Fruit fly (Drosophila melanogaster) whole organism, pupa: ENCODE measurements around the gene CG32483.
A peak's percentile ranks its signal among the peaks of the same experiment; 100 is the strongest.

ENCODE experiments used
- CG10348 ChIP-seq: fragments of 200-800 bp; sonication (Bioruptor generic); IDR thresholded peaks from 2 replicates; pipeline ENCODE4 v1.3.6; 2022; ENCODE audit warnings: missing biosample characterization, missing genetic modification characterization
- CG12605 ChIP-seq: fragments of 200-800 bp; sonication (Bioruptor generic); IDR thresholded peaks from 2 replicates; pipeline ENCODE4 v1.3.6; 2022; ENCODE audit warnings: missing biosample characterization, missing genetic modification characterization
- CG13204 ChIP-seq: fragments of 200-800 bp; sonication (Bioruptor generic); optimal IDR thresholded peaks from 2 replicates; lab custom pipeline; 2018; ENCODE audit warnings: missing biosample characterization, mild to moderate bottlenecking, missing genetic modification characterization, moderate library complexity
- CG14655 ChIP-seq: fragments of 200-800 bp; sonication (Bioruptor generic); optimal IDR thresholded peaks from 3 replicates; lab custom pipeline; 2017; ENCODE audit warnings: mild to moderate bottlenecking, missing biosample characterization, missing genetic modification reagents, missing genetic modification characterization
- CG15710 ChIP-seq: fragments of 200-800 bp; sonication (Bioruptor generic); optimal IDR thresholded peaks from 2 replicates; lab custom pipeline; 2018; ENCODE audit warnings: missing biosample characterization, mild to moderate bottlenecking, missing genetic modification characterization, moderate library complexity
- CG17806 ChIP-seq: fragments of 200-800 bp; sonication (Bioruptor generic); optimal IDR thresholded peaks from 2 replicates; lab custom pipeline; 2018; ENCODE audit warnings: missing biosample characterization, mild to moderate bottlenecking, missing genetic modification characterization, moderate library complexity
- CG32121 ChIP-seq: fragments of 200-800 bp; sonication (Bioruptor generic); IDR thresholded peaks from 2 replicates; pipeline ENCODE4 v1.3.6; 2022; ENCODE audit warnings: missing biosample characterization, missing genetic modification characterization
- CG34367 ChIP-seq: fragments of 200-800 bp; sonication (Bioruptor generic); optimal IDR thresholded peaks from 2 replicates; lab custom pipeline; 2018; ENCODE audit warnings: missing biosample characterization, mild to moderate bottlenecking, missing genetic modification characterization
- CG4496 ChIP-seq: fragments of 200-800 bp; sonication (Bioruptor generic); IDR thresholded peaks from 3 replicates; pipeline ENCODE4 v1.3.6; 2022; ENCODE audit warnings: missing biosample characterization, missing genetic modification characterization
- CG8159 ChIP-seq: fragments of 200-800 bp; sonication (Bioruptor generic); optimal IDR thresholded peaks from 3 replicates; lab custom pipeline; 2018; ENCODE audit warnings: missing biosample characterization, mild to moderate bottlenecking, missing genetic modification characterization, moderate library complexity
- CG8301 ChIP-seq: fragments of 200-800 bp; sonication (Bioruptor generic); optimal IDR thresholded peaks from 2 replicates; lab custom pipeline; 2018; ENCODE audit warnings: missing biosample characterization, mild to moderate bottlenecking, missing genetic modification characterization
- CG9948 ChIP-seq: fragments of 200-800 bp; sonication (Bioruptor generic); optimal IDR thresholded peaks from 2 replicates; lab custom pipeline; 2018; ENCODE audit warnings: missing biosample characterization, mild to moderate bottlenecking, missing genetic modification characterization, moderate library complexity
- D1 ChIP-seq: fragments of 200-800 bp; sonication (Bioruptor generic); optimal IDR thresholded peaks from 2 replicates; lab custom pipeline; 2018; ENCODE audit warnings: missing biosample characterization, mild to moderate bottlenecking, missing genetic modification characterization, moderate library complexity
- EcR ChIP-seq: fragments of 200-800 bp; sonication (Bioruptor generic); optimal IDR thresholded peaks from 3 replicates; lab custom pipeline; 2019; ENCODE audit warnings: missing biosample characterization, missing genetic modification characterization, mild to moderate bottlenecking, moderate library complexity, missing genetic modification reagents
- Ets98B ChIP-seq: fragments of 200-800 bp; sonication (Bioruptor generic); IDR thresholded peaks from 2 replicates; pipeline ENCODE4 v1.3.6; 2022; ENCODE audit warnings: missing biosample characterization, missing genetic modification characterization
- Pif1A ChIP-seq: fragments of 200-800 bp; sonication (Bioruptor generic); optimal IDR thresholded peaks from 3 replicates; lab custom pipeline; 2016; ENCODE audit warnings: missing biosample characterization, missing genetic modification characterization
- Pif1B ChIP-seq: fragments of 200-800 bp; sonication (Bioruptor generic); optimal IDR thresholded peaks from 3 replicates; lab custom pipeline; 2016; ENCODE audit warnings: missing biosample characterization, missing genetic modification characterization
- Snoo ChIP-seq: fragments of 200-800 bp; sonication (Bioruptor generic); optimal IDR thresholded peaks from 3 replicates; lab custom pipeline; 2017; ENCODE audit warnings: missing biosample characterization, mild to moderate bottlenecking, missing genetic modification characterization, inconsistent platforms
- fd96Ca ChIP-seq: fragments of 200-800 bp; sonication (Bioruptor generic); IDR thresholded peaks from 3 replicates; pipeline ENCODE4 v1.3.6; 2022; ENCODE audit warnings: missing biosample characterization, missing genetic modification characterization
- gl ChIP-seq: fragments of 200-800 bp; sonication (Bioruptor generic); optimal IDR thresholded peaks from 2 replicates; lab custom pipeline; 2018; ENCODE audit warnings: missing biosample characterization, mild to moderate bottlenecking, missing genetic modification characterization
- rn ChIP-seq: fragments of 200-800 bp; sonication (Bioruptor generic); IDR thresholded peaks from 2 replicates; pipeline ENCODE4 v1.3.6; 2022; ENCODE audit warnings: missing biosample characterization, missing genetic modification characterization

Gene CG32483

dm6 chr3L:704661-705543 lies 15.0 kb upstream of the CG32483 start:
- TF ChIP-seq CG17806 (tag; lab: Kevin White, UChicago) (peak; percentile 64), CG12605 (GFP tag; lab: Robert Waterston, UW) (peak; percentile 49), gl (tag; lab: Kevin White, UChicago) (no peak), CG10348 (GFP tag; lab: Robert Waterston, UW) (no peak), EcR (GFP tag; lab: Kevin White, UChicago) (no peak), CG8301 (tag; lab: Kevin White, UChicago) (peak; percentile 40), CG9948 (tag; lab: Kevin White, UChicago) (peak; percentile 47), Pif1B (no peak), CG8159 (tag; lab: Kevin White, UChicago) (peak; percentile 72), CG32121 (GFP tag; lab: Robert Waterston, UW) (peak; percentile 47; the same call in 1 of the 2 replicates), CG15710 (tag; lab: Kevin White, UChicago) (peak; percentile 63), fd96Ca (GFP tag; lab: Robert Waterston, UW) (peak; percentile 45; the same call in 1 of the 3 replicates), CG14655 (GFP tag; lab: Kevin White, UChicago) (peak; percentile 53), CG34367 (tag; lab: Kevin White, UChicago) (peak; percentile 50), rn (GFP tag; lab: Robert Waterston, UW) (0 out of 2 replicates have a peak, but pooled peaks have one; percentile 39), Snoo (tag; lab: Kevin White, UChicago) (peak; percentile 30), CG13204 (no peak), Ets98B (GFP tag; lab: Robert Waterston, UW) (peak; percentile 49), Pif1A (peak; percentile 42), D1 (tag; lab: Kevin White, UChicago) (no peak), CG4496 (GFP tag; lab: Robert Waterston, UW) (peak; percentile 70; the same call in 2 of the 3 replicates)
- TF ChIP-seq, all 21 proteins: peak for 15

- TF ChIP-seq CG15710 (tag; lab: Kevin White, UChicago) (no peak), EcR (GFP tag; lab: Kevin White, UChicago) (peak; percentile 12)
These were observed 13.4 kb upstream of the CG32483 start for dm6 chr3L:703160-703793.

- TF ChIP-seq CG14655 (GFP tag; lab: Kevin White, UChicago) (no peak), EcR (GFP tag; lab: Kevin White, UChicago) (peak; percentile 73), CG4496 (GFP tag; lab: Robert Waterston, UW) (0 out of 3 replicates have a peak, but pooled peaks have one; percentile 9), CG34367 (tag; lab: Kevin White, UChicago) (no peak)
These were observed 12.1 kb upstream of the CG32483 start for dm6 chr3L:701798-702635.

dm6 chr3L:700160-700917 lies 10.5 kb upstream of the CG32483 start:
- 0 out of 3 replicates have a peak, but pooled peaks have one; percentile 12 for TF ChIP-seq fd96Ca (GFP tag; lab: Robert Waterston, UW)
- peak; percentile 6 for TF ChIP-seq CG34367 (tag; lab: Kevin White, UChicago)
- no peak for TF ChIP-seq Snoo (tag; lab: Kevin White, UChicago)
- peak; percentile 25; the same call in 1 of the 2 replicates for TF ChIP-seq CG32121 (GFP tag; lab: Robert Waterston, UW)
- TF ChIP-seq CG8301 (tag; lab: Kevin White, UChicago): peak; percentile 45
- no peak for TF ChIP-seq CG13204
- peak; percentile 23 for TF ChIP-seq Pif1B
- peak; percentile 62 for TF ChIP-seq Pif1A
- TF ChIP-seq CG4496 (GFP tag; lab: Robert Waterston, UW): peak; percentile 57; the same call in 2 of the 3 replicates
- TF ChIP-seq CG17806 (tag; lab: Kevin White, UChicago): peak; percentile 38
- TF ChIP-seq CG15710 (tag; lab: Kevin White, UChicago): no peak
- TF ChIP-seq CG14655 (GFP tag; lab: Kevin White, UChicago): peak; percentile 46
- TF ChIP-seq CG12605 (GFP tag; lab: Robert Waterston, UW): peak; percentile 58
- no peak for TF ChIP-seq gl (tag; lab: Kevin White, UChicago)
- peak; percentile 26 for TF ChIP-seq CG9948 (tag; lab: Kevin White, UChicago)
- peak; percentile 59 for TF ChIP-seq Ets98B (GFP tag; lab: Robert Waterston, UW)
- TF ChIP-seq CG10348 (GFP tag; lab: Robert Waterston, UW): no peak
- no peak for TF ChIP-seq rn (GFP tag; lab: Robert Waterston, UW)
- peak; percentile 91 for TF ChIP-seq CG8159 (tag; lab: Kevin White, UChicago)
